Worm (Caenorhabditis elegans): ENCODE results near the gene srt-14.
"Not testable (repeated sequence)": the region's sequence is repeated elsewhere in the genome, so short reads cannot be mapped to it uniquely, and the experiment has no call there.

ce11 chrV:4215856-4216255 is 40.5 kb downstream of the srt-14 start, which contains the start of gene H43I07.4:
- not testable (repeated sequence) for TF ChIP-seq nhr-28 (tag; optimal IDR thresholded peaks at IDR 0.05); snpc-4 (tag; optimal IDR thresholded peaks at IDR 0.05); unc-39 (tag; optimal IDR thresholded peaks at IDR 0.05); ceh-16 (tag; optimal IDR thresholded peaks at IDR 0.05); ztf-4 (tag; optimal IDR thresholded peaks at IDR 0.05); ZK546.5 (tag; optimal IDR thresholded peaks at IDR 0.05); ama-1 (optimal IDR thresholded peaks at IDR 0.05)
